Fruit fly (Drosophila melanogaster): ENCODE measurements around the gene GstO2.
A peak's percentile ranks its signal among the peaks of the same experiment; 100 is the strongest.

Gene GstO2

DNA sequence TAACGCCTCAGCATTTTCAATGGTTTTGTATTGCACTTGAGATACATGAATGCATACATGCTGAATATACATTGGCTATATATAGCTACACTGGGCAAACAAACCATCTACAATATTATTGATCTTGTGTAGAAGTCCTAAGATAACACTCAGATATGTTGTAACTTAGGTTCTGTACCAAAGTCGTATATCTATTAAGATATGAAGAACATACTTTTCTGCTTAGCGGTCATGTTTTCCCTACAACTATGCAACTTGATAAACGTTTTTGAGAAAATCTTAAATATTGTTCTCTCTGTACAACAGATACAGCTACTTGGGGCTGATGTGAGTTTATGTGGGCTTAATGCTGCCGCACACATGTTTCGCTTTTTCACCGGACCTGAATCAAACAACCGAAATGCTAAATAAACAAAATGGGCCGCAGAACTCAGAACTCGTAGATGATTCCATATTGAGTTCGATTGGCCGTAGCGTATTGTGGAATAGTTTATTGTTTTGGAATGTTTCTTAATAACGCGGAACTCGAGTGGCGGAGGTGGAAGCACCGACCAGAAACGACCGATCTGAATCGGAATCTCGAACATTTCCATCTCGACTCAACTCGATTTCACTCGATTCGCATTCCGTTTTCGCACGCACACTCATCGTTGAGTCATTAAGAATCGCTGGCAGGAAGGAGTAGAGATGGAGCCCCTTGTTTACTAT, 26.0 kb upstream of the GstO2 start:
- TF ChIP-seq EcR (GFP tag; optimal IDR thresholded peaks at IDR 0.05) (no peak), gl (tag; optimal IDR thresholded peaks at IDR 0.05) (no peak), CG9948 (tag; optimal IDR thresholded peaks at IDR 0.05) (peak; percentile 64), CG10348 (GFP tag; IDR thresholded peaks at IDR 0.05) (no peak), CG12605 (GFP tag; IDR thresholded peaks at IDR 0.05) (no peak), CG34367 (tag; optimal IDR thresholded peaks at IDR 0.05) (peak; percentile 29), fd96Ca (GFP tag; IDR thresholded peaks at IDR 0.05) (peak; percentile 62; the same call in 2 of the 3 replicates), Pif1B (GFP tag; optimal IDR thresholded peaks at IDR 0.05) (peak; percentile 41), rn (GFP tag; IDR thresholded peaks at IDR 0.05) (no peak), D1 (tag; optimal IDR thresholded peaks at IDR 0.05) (no peak), CG8301 (tag; optimal IDR thresholded peaks at IDR 0.05) (peak; percentile 56), CG17806 (tag; optimal IDR thresholded peaks at IDR 0.05) (peak; percentile 47), CG13204 (GFP tag; optimal IDR thresholded peaks at IDR 0.05) (no peak), CG4496 (GFP tag; IDR thresholded peaks at IDR 0.05) (peak; percentile 78), Snoo (tag; optimal IDR thresholded peaks at IDR 0.05) (no peak), Pif1A (GFP tag; optimal IDR thresholded peaks at IDR 0.05) (peak; percentile 43), CG15710 (tag; optimal IDR thresholded peaks at IDR 0.05) (peak; percentile 66), CG8159 (tag; optimal IDR thresholded peaks at IDR 0.05) (peak; percentile 73), Ets98B (GFP tag; IDR thresholded peaks at IDR 0.05) (peak; percentile 58), CG32121 (GFP tag; IDR thresholded peaks at IDR 0.05) (peak; percentile 60; the same call in 1 of the 2 replicates), CG14655 (GFP tag; optimal IDR thresholded peaks at IDR 0.05) (peak; percentile 68)

DNA sequence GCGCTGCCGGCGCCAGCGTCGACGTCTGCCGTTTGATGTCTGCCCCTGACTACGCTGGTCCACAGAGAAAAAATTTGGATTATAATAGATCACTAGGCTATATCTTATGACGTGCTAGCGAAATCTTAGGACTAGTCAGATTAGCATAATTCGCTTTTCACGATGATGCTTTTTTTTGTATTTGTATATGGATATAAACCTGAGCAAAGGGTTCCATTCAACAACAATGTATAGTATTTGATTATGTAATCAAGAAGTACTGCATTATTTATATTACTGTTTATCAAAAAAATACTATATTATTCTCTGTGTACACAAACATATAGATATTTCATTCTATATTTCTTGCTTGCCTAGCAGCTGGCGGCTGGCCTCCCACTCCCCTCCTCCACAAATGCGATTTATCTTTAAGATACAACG, 23.8 kb upstream of the GstO2 start:
- TF ChIP-seq CG10348 (GFP tag; IDR thresholded peaks at IDR 0.05) (no peak), CG8301 (tag; optimal IDR thresholded peaks at IDR 0.05) (peak; percentile 68), CG12605 (GFP tag; IDR thresholded peaks at IDR 0.05) (0 out of 2 replicates have a peak, but pooled peaks have one; percentile 21), fd96Ca (GFP tag; IDR thresholded peaks at IDR 0.05) (peak; percentile 74), CG17806 (tag; optimal IDR thresholded peaks at IDR 0.05) (peak; percentile 61), CG14655 (GFP tag; optimal IDR thresholded peaks at IDR 0.05) (peak; percentile 74), CG9948 (tag; optimal IDR thresholded peaks at IDR 0.05) (peak; percentile 65), Snoo (tag; optimal IDR thresholded peaks at IDR 0.05) (no peak), CG34367 (tag; optimal IDR thresholded peaks at IDR 0.05) (peak; percentile 17), rn (GFP tag; IDR thresholded peaks at IDR 0.05) (0 out of 2 replicates have a peak, but pooled peaks have one; percentile 39), Ets98B (GFP tag; IDR thresholded peaks at IDR 0.05) (peak; percentile 74), CG13204 (GFP tag; optimal IDR thresholded peaks at IDR 0.05) (no peak), CG8159 (tag; optimal IDR thresholded peaks at IDR 0.05) (peak; percentile 49), gl (tag; optimal IDR thresholded peaks at IDR 0.05) (no peak), D1 (tag; optimal IDR thresholded peaks at IDR 0.05) (no peak), CG32121 (GFP tag; IDR thresholded peaks at IDR 0.05) (peak; percentile 82), Pif1A (GFP tag; optimal IDR thresholded peaks at IDR 0.05) (peak; percentile 58), CG15710 (tag; optimal IDR thresholded peaks at IDR 0.05) (peak; percentile 47), EcR (GFP tag; optimal IDR thresholded peaks at IDR 0.05) (no peak), CG4496 (GFP tag; IDR thresholded peaks at IDR 0.05) (peak; percentile 77), Pif1B (GFP tag; optimal IDR thresholded peaks at IDR 0.05) (no peak)

DNA sequence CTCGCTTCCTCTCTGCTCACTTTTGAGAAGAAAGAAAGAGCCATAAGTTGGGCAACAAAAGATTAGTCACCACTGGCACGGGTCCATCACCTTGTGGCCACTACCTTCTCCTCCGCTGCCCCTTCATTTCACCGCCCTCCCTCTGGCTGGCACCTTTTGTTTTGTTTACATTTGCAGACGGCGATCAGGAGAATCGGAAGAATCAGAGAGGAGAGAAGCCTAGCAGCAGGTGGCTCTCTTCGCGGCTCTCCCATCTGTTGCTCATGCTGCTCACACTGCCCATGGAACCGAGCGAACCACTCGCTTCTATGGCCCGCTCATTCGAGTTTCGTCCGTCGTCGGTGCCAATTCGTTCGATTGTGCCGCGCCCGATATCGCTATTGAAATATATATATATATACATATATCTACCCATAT, 23.1 kb upstream of the GstO2 start:
- TF ChIP-seq CG8159 (tag; optimal IDR thresholded peaks at IDR 0.05) (peak; percentile 36), CG32121 (GFP tag; IDR thresholded peaks at IDR 0.05) (peak; percentile 69), CG13204 (GFP tag; optimal IDR thresholded peaks at IDR 0.05) (peak; percentile 63), Ets98B (GFP tag; IDR thresholded peaks at IDR 0.05) (peak; percentile 62), CG4496 (GFP tag; IDR thresholded peaks at IDR 0.05) (peak; percentile 63; the same call in 2 of the 3 replicates), Pif1A (GFP tag; optimal IDR thresholded peaks at IDR 0.05) (peak; percentile 59), CG8301 (tag; optimal IDR thresholded peaks at IDR 0.05) (no peak), Pif1B (GFP tag; optimal IDR thresholded peaks at IDR 0.05) (peak; percentile 67), gl (tag; optimal IDR thresholded peaks at IDR 0.05) (peak; percentile 57), CG15710 (tag; optimal IDR thresholded peaks at IDR 0.05) (peak; percentile 18), CG12605 (GFP tag; IDR thresholded peaks at IDR 0.05) (peak; percentile 57; the same call in 1 of the 2 replicates), EcR (GFP tag; optimal IDR thresholded peaks at IDR 0.05) (peak; percentile 96), CG10348 (GFP tag; IDR thresholded peaks at IDR 0.05) (no peak), CG34367 (tag; optimal IDR thresholded peaks at IDR 0.05) (no peak), CG9948 (tag; optimal IDR thresholded peaks at IDR 0.05) (no peak), Snoo (tag; optimal IDR thresholded peaks at IDR 0.05) (peak; percentile 30), rn (GFP tag; IDR thresholded peaks at IDR 0.05) (no peak)

DNA sequence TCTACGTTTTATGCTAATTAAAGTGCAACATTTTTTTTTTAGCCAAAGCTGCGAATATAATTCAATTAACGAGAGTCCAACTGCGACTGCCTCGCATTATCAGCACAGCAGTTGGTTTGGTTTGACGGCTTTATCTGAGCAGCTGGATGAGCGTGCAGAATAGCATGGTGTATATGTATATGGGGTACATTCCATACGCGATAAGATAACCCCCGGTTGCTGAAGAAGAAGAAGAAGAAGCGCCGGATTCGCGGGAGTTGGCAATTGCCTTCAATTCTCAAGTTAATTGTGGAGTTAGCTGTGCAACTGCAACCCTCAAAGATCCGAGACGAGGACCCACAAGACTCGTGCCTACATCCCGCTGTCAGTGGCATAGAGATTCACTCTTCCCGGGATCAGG, 22.2 kb upstream of the GstO2 start:
- TF ChIP-seq EcR (GFP tag; optimal IDR thresholded peaks at IDR 0.05) (peak; percentile 2), Ets98B (GFP tag; IDR thresholded peaks at IDR 0.05) (no peak), CG12605 (GFP tag; IDR thresholded peaks at IDR 0.05) (no peak)

DNA sequence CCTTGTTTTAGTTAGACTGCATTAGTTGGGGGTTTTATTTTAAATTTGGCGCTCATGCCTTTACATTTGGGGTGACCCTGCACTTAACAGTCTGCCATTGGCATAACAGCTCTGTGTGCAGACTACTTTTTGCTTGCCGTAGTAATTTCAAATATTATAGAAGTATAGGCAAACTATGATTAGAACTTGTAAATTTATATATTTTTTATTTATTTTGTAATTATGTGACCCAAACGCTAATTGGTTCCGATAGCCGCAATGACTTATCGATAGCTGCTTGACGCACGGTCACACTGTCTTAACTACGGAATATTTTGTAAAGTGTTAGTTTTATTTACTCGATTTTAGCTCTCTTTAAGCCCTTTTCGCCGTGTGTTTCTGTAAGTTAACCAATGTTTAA, 21.4 kb upstream of the GstO2 start, which contains the start of gene rhea:
TSS of gene rhea (plus strand) at position 292 of the 400 bp plus-strand sequence.
- TF ChIP-seq CG12605 (GFP tag; IDR thresholded peaks at IDR 0.05) (no peak), CG34367 (tag; optimal IDR thresholded peaks at IDR 0.05) (no peak), Snoo (tag; optimal IDR thresholded peaks at IDR 0.05) (no peak), CG4496 (GFP tag; IDR thresholded peaks at IDR 0.05) (no peak), CG8159 (tag; optimal IDR thresholded peaks at IDR 0.05) (peak; percentile 48), fd96Ca (GFP tag; IDR thresholded peaks at IDR 0.05) (no peak), CG10348 (GFP tag; IDR thresholded peaks at IDR 0.05) (no peak), Pif1B (GFP tag; optimal IDR thresholded peaks at IDR 0.05) (no peak)
